Worm (Caenorhabditis elegans) whole organism, L3 larva: ENCODE results near the gene dop-2.

Source experiments
- R02D3.7 ChIP-seq: fragments of 150-350 bp; optimal IDR thresholded peaks from 2 replicates; lab custom pipeline; 2014; ENCODE audit warnings: missing biosample characterization, missing genetic modification characterization
- ZK546.5 ChIP-seq: sonication (generic microtip); optimal IDR thresholded peaks from 2 replicates; lab custom pipeline; 2017; ENCODE audit warnings: missing biosample characterization, missing genetic modification characterization
- aly-2 ChIP-seq: fragments of 150-350 bp; optimal IDR thresholded peaks from 2 replicates; lab custom pipeline; 2014; ENCODE audit warnings: missing biosample characterization, missing genetic modification characterization
- ama-1 ChIP-seq: fragments of 150-350 bp; optimal IDR thresholded peaks from 2 replicates; lab custom pipeline; 2018
- ceh-82 ChIP-seq: fragments of 150-350 bp; optimal IDR thresholded peaks from 2 replicates; lab custom pipeline; 2014; ENCODE audit warnings: missing biosample characterization, missing genetic modification characterization
- ceh-9 ChIP-seq: sonication (generic microtip); optimal IDR thresholded peaks from 2 replicates; lab custom pipeline; 2018; ENCODE audit warnings: missing biosample characterization, missing genetic modification characterization
- egl-27 ChIP-seq: sonication (generic microtip); optimal IDR thresholded peaks from 4 replicates; lab custom pipeline; 2017; ENCODE audit warnings: missing biosample characterization, missing genetic modification reagents, missing genetic modification characterization
- elt-1 ChIP-seq: fragments of 150-350 bp; optimal IDR thresholded peaks from 2 replicates; lab custom pipeline; 2014; ENCODE audit warnings: missing biosample characterization, missing genetic modification characterization
- elt-2 ChIP-seq: sonication (generic microtip); optimal IDR thresholded peaks from 2 replicates; lab custom pipeline; 2016; ENCODE audit warnings: missing genetic modification reagents, mild to moderate bottlenecking, missing genetic modification characterization, missing compliant biosample characterization
- elt-3 ChIP-seq, 3 experiments: fragments of 150-350 bp in 1 of 3; sonication (generic microtip) in 2 of 3; optimal IDR thresholded peaks; 2 replicates in 2 of 3; 4 replicates in 1 of 3; lab custom pipeline; 2014 to 2017; ENCODE audit warnings: missing biosample characterization in 3 of 3, missing genetic modification characterization in 3 of 3
- eor-1 ChIP-seq, 2 experiments: fragments of 150-350 bp; optimal IDR thresholded peaks; 2 replicates each; lab custom pipeline; 2014 to 2018; ENCODE audit warnings: missing biosample characterization in 2 of 2, missing genetic modification characterization in 2 of 2
- fkh-10 ChIP-seq: sonication (generic microtip); optimal IDR thresholded peaks from 2 replicates; lab custom pipeline; 2017; ENCODE audit warnings: missing biosample characterization, missing genetic modification reagents, missing genetic modification characterization
- fkh-2 ChIP-seq: fragments of 150-350 bp; optimal IDR thresholded peaks from 2 replicates; lab custom pipeline; 2014; ENCODE audit warnings: missing biosample characterization, missing genetic modification reagents, missing genetic modification characterization
- lin-39 ChIP-seq: fragments of 150-350 bp; optimal IDR thresholded peaks from 2 replicates; lab custom pipeline; 2018; ENCODE audit warnings: missing biosample characterization, missing genetic modification reagents, missing genetic modification characterization
- lsy-12 ChIP-seq: sonication (generic microtip); optimal IDR thresholded peaks from 2 replicates; lab custom pipeline; 2016; ENCODE audit warnings: mild to moderate bottlenecking, missing genetic modification characterization, missing compliant biosample characterization
- mml-1 ChIP-seq: fragments of 150-350 bp; sonication (generic microtip); optimal IDR thresholded peaks from 3 replicates; lab custom pipeline; 2014; ENCODE audit warnings: missing biosample characterization, missing genetic modification characterization
- nhr-11 ChIP-seq: fragments of 150-350 bp; optimal IDR thresholded peaks from 2 replicates; lab custom pipeline; 2014; ENCODE audit warnings: missing biosample characterization, missing genetic modification characterization
- nhr-12 ChIP-seq: fragments of 150-350 bp; optimal IDR thresholded peaks from 2 replicates; lab custom pipeline; 2014; ENCODE audit warnings: missing biosample characterization, missing genetic modification characterization
- nhr-23 ChIP-seq: fragments of 150-350 bp; optimal IDR thresholded peaks from 2 replicates; lab custom pipeline; 2014; ENCODE audit warnings: missing biosample characterization, missing genetic modification reagents, missing genetic modification characterization
- nhr-25 ChIP-seq: sonication (generic microtip); optimal IDR thresholded peaks from 2 replicates; lab custom pipeline; 2017; ENCODE audit warnings: missing biosample characterization, missing genetic modification characterization
- nhr-28 ChIP-seq: fragments of 150-350 bp; optimal IDR thresholded peaks from 2 replicates; lab custom pipeline; 2014; ENCODE audit warnings: missing biosample characterization, missing genetic modification characterization
- nhr-43 ChIP-seq: sonication (generic microtip); optimal IDR thresholded peaks from 2 replicates; lab custom pipeline; 2016; ENCODE audit warnings: mild to moderate bottlenecking, missing genetic modification characterization, missing compliant biosample characterization; ENCODE audit not compliant: poor library complexity, severe bottlenecking
- nhr-76 ChIP-seq: fragments of 150-350 bp; sonication (generic microtip); optimal IDR thresholded peaks from 5 replicates; lab custom pipeline; 2014; ENCODE audit warnings: missing biosample characterization, missing genetic modification characterization
- nhr-77 ChIP-seq: fragments of 150-350 bp; optimal IDR thresholded peaks from 2 replicates; lab custom pipeline; 2014; ENCODE audit warnings: missing biosample characterization, missing genetic modification characterization
- pqm-1 ChIP-seq: fragments of 150-350 bp; optimal IDR thresholded peaks from 2 replicates; lab custom pipeline; 2017; ENCODE audit warnings: missing biosample characterization, missing genetic modification characterization, inconsistent platforms
- skn-1 ChIP-seq: fragments of 150-350 bp; optimal IDR thresholded peaks from 2 replicates; lab custom pipeline; 2014; ENCODE audit warnings: missing biosample characterization, missing genetic modification characterization
- snpc-4 ChIP-seq: fragments of 150-350 bp; optimal IDR thresholded peaks from 2 replicates; lab custom pipeline; 2014; ENCODE audit warnings: missing biosample characterization, missing genetic modification characterization
- tbx-2 ChIP-seq: sonication (generic microtip); optimal IDR thresholded peaks from 2 replicates; lab custom pipeline; 2016; ENCODE audit warnings: mild to moderate bottlenecking, missing genetic modification characterization, missing compliant biosample characterization
- unc-39 ChIP-seq: sonication (generic microtip); optimal IDR thresholded peaks from 4 replicates; lab custom pipeline; 2017; ENCODE audit warnings: missing biosample characterization, missing genetic modification characterization
- unc-62 ChIP-seq: fragments of 150-350 bp; sonication (generic microtip); optimal IDR thresholded peaks from 4 replicates; lab custom pipeline; 2014; ENCODE audit warnings: missing biosample characterization, missing genetic modification reagents, missing genetic modification characterization
- zag-1 ChIP-seq: fragments of 150-350 bp; optimal IDR thresholded peaks from 2 replicates; lab custom pipeline; 2014; ENCODE audit warnings: missing biosample characterization, missing genetic modification characterization
- ztf-11 ChIP-seq: fragments of 150-350 bp; optimal IDR thresholded peaks from 2 replicates; lab custom pipeline; 2014; ENCODE audit warnings: missing biosample characterization, missing genetic modification characterization
- ztf-4 ChIP-seq: fragments of 150-350 bp; optimal IDR thresholded peaks from 2 replicates; lab custom pipeline; 2014; ENCODE audit warnings: missing biosample characterization, missing genetic modification characterization

Gene dop-2

ce11 chrV:9633313-9633712, 25.0 kb downstream of the dop-2 start, which contains the start of gene col-147:
Gene col-147 (minus strand): TSS chrV:9633338.
- TF ChIP-seq nhr-76 (tag; lab: Kevin White, UChicago) (no peak), nhr-28 (tag; lab: Kevin White, UChicago) (no peak), nhr-25 (peak; percentile 39), nhr-23 (tag; lab: Kevin White, UChicago) (peak; percentile 44), ztf-11 (tag; lab: Kevin White, UChicago) (no peak), nhr-11 (tag; lab: Kevin White, UChicago) (no peak), mml-1 (tag; lab: Kevin White, UChicago) (no peak), elt-1 (no peak), lsy-12 (tag; lab: Kevin White, UChicago) (no peak), skn-1 (no peak), nhr-12 (no peak), aly-2 (no peak)

DNA sequence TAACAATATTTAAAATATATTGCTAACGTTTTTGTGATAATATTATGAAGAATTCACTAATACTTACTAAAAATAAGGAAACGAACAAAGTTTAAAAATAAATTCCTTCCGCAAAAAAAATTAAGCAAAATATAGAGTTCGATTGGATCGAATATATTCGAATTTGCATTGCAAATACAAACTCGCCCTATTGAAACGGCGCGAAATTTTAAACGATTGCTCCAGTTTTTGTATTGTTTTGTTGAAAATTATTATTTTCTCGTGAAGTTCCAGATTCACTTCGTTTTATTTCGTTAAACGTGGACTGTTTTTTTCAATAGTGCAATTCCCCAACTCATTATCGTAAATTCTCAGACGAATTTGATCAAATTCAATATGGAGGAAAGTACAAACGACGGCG, 37.2 kb downstream of the dop-2 start, which contains the start of the genes atl-1 and hcp-2:
atl-1 (minus strand) TSS at position 89 of the 400 bp plus-strand sequence.
hcp-2 (plus strand) TSS at position 353 of the 400 bp plus-strand sequence.
- no peak for TF ChIP-seq ztf-11 (tag; lab: Kevin White, UChicago)
- TF ChIP-seq ZK546.5 (tag; lab: Kevin White, UChicago) = no peak
- TF ChIP-seq R02D3.7 (tag; lab: Kevin White, UChicago) = no peak
- no peak for TF ChIP-seq fkh-2 (tag; lab: Kevin White, UChicago)
- TF ChIP-seq nhr-23 (tag; lab: Kevin White, UChicago) = no peak
- TF ChIP-seq aly-2 = no peak
- no peak for TF ChIP-seq snpc-4 (tag; lab: Kevin White, UChicago)
- TF ChIP-seq nhr-43 (tag; lab: Kevin White, UChicago) = no peak
- no peak for TF ChIP-seq ama-1 (lab: Kevin White, UChicago)
- TF ChIP-seq eor-1 (tag; optimal IDR thresholded peaks at IDR 0.05; lab: Kevin White, UChicago) = no peak
- TF ChIP-seq elt-2 (tag; lab: Kevin White, UChicago) = no peak
- TF ChIP-seq skn-1 = no peak
- no peak for TF ChIP-seq tbx-2 (tag; lab: Kevin White, UChicago)
- TF ChIP-seq nhr-77 (tag; lab: Kevin White, UChicago) = no peak
- TF ChIP-seq nhr-28 (tag; lab: Kevin White, UChicago) = no peak
- TF ChIP-seq nhr-11 (tag; lab: Kevin White, UChicago) = no peak
- no peak for TF ChIP-seq ceh-9 (tag; lab: Kevin White, UChicago)

ce11 chrV:9651294-9651693, 42.9 kb downstream of the dop-2 start, which contains the start of gene T06E4.21:
Gene T06E4.21 (plus strand): TSS chrV:9651594.
- no peak for TF ChIP-seq elt-1
- TF ChIP-seq egl-27 (tag; lab: Kevin White, UChicago) = no peak
- TF ChIP-seq ztf-4 (tag; lab: Kevin White, UChicago) = no peak
- TF ChIP-seq ceh-9 (tag; lab: Kevin White, UChicago) = no peak
- no peak for TF ChIP-seq snpc-4 (tag; lab: Kevin White, UChicago)
- no peak for TF ChIP-seq fkh-10 (GFP tag; lab: Kevin White, UChicago)

DNA sequence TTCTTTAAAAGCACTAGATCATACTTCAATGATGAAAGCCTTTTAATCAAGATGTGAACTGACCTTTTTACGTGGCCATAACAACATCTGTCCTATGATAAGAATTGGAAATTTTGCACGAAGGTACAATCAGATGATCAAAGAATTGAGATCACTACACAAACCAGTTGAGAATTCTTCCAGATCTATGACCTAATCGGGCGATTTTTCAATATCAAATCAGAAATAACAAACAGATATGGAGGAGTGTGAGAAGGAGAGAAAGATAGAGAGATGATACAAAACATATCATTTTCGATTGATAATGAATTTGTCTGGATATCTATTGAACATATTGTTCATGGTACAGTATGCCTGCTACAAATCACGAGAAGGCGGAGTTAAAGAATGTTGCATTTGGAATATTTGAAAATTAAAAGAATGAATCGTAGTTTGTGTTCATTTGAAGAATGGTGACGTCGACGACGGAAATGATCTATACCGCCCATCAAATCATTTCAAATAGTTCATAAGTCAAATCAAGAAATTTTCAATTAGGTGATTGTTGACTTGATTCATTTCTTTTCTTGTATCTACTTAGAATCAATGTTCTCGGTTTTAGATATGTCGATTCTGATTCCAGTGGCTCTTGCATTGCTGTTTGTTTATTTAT, 45.9 kb downstream of the dop-2 start, which contains the start of gene cyp-29A4:
cyp-29A4 (plus strand) TSS at position 602 of the 652 bp plus-strand sequence.
- no peak for TF ChIP-seq elt-1
- peak; percentile 28 to 93 (median 71) for TF ChIP-seq elt-3 (tag; optimal IDR thresholded peaks at IDR 0.05; lab: Kevin White, UChicago)
- no peak for TF ChIP-seq zag-1
- TF ChIP-seq nhr-12 = no peak
- TF ChIP-seq nhr-23 (tag; lab: Kevin White, UChicago) = peak; percentile 73
- no peak for TF ChIP-seq ceh-82 (tag; lab: Kevin White, UChicago)
- TF ChIP-seq skn-1 = no peak
- no peak for TF ChIP-seq unc-62
- TF ChIP-seq unc-39 = no peak
- TF ChIP-seq snpc-4 (tag; lab: Kevin White, UChicago) = no peak
- TF ChIP-seq nhr-43 (tag; lab: Kevin White, UChicago) = peak; percentile 74

- no peak for TF ChIP-seq ceh-82 (tag; lab: Kevin White, UChicago)
- TF ChIP-seq nhr-28 (tag; lab: Kevin White, UChicago) = no peak
- no peak for TF ChIP-seq pqm-1 (tag; lab: Kevin White, UChicago)
- no peak for TF ChIP-seq aly-2
- TF ChIP-seq elt-2 (tag; lab: Kevin White, UChicago) = no peak
- no peak for TF ChIP-seq unc-62
- TF ChIP-seq elt-3 (tag; optimal IDR thresholded peaks at IDR 0.05; lab: Kevin White, UChicago) = no peak
- no peak for TF ChIP-seq lin-39 (tag; lab: Kevin White, UChicago)
- no peak for TF ChIP-seq tbx-2 (tag; lab: Kevin White, UChicago)
- TF ChIP-seq ama-1 (lab: Kevin White, UChicago) = no peak
Observed at ce11 chrV:9661514-9661913, 53.2 kb downstream of the dop-2 start, which contains the start of gene pitr-4. Gene pitr-4 (minus strand): TSS chrV:9661614.
